Worm (Caenorhabditis elegans) whole organism, L4 larva: ENCODE data around the gene F31B9.2.

Source experiments
- aly-2 ChIP-seq: sonication (generic microtip); optimal IDR thresholded peaks from 2 replicates; lab custom pipeline; 2018; ENCODE audit warnings: missing biosample characterization, missing genetic modification characterization
- ama-1 ChIP-seq: fragments of 150-350 bp; optimal IDR thresholded peaks from 2 replicates; lab custom pipeline; 2014; ENCODE audit warnings: inconsistent platforms, mixed read lengths
- ceh-28 ChIP-seq: fragments of 150-350 bp; optimal IDR thresholded peaks from 2 replicates; lab custom pipeline; 2014; ENCODE audit warnings: missing biosample characterization, missing genetic modification reagents, missing genetic modification characterization
- ceh-82 ChIP-seq: sonication (generic microtip); optimal IDR thresholded peaks from 2 replicates; lab custom pipeline; 2017; ENCODE audit warnings: missing biosample characterization, missing genetic modification characterization
- ces-1 ChIP-seq: fragments of 150-350 bp; sonication (generic microtip); optimal IDR thresholded peaks from 4 replicates; lab custom pipeline; 2014; ENCODE audit warnings: missing biosample characterization, missing genetic modification reagents, missing genetic modification characterization
- fkh-10 ChIP-seq: fragments of 150-350 bp; optimal IDR thresholded peaks from 2 replicates; lab custom pipeline; 2014; ENCODE audit warnings: missing biosample characterization, missing genetic modification reagents, missing genetic modification characterization
- lin-13 ChIP-seq: fragments of 150-350 bp; optimal IDR thresholded peaks from 2 replicates; lab custom pipeline; 2014; ENCODE audit warnings: missing biosample characterization, missing genetic modification reagents, missing genetic modification characterization
- mdl-1 ChIP-seq, 2 experiments: fragments of 150-350 bp in 1 of 2; sonication (generic microtip) in 1 of 2; optimal IDR thresholded peaks; 2 replicates each; lab custom pipeline; 2014 to 2017; ENCODE audit warnings: missing biosample characterization in 2 of 2, missing genetic modification characterization in 2 of 2
- nhr-25 ChIP-seq: sonication (generic microtip); optimal IDR thresholded peaks from 2 replicates; lab custom pipeline; 2017; ENCODE audit warnings: missing genetic modification characterization, mild to moderate bottlenecking, missing compliant biosample characterization, antibody characterized with exemption, moderate library complexity, borderline replicate concordance; ENCODE audit not compliant: insufficient read depth
- nhr-28 ChIP-seq: fragments of 150-350 bp; optimal IDR thresholded peaks from 2 replicates; lab custom pipeline; 2014; ENCODE audit warnings: missing biosample characterization, missing genetic modification characterization
- nhr-48 ChIP-seq: sonication (generic microtip); optimal IDR thresholded peaks from 2 replicates; lab custom pipeline; 2016; ENCODE audit warnings: mild to moderate bottlenecking, missing genetic modification characterization, missing compliant biosample characterization
- pqm-1 ChIP-seq: sonication (generic microtip); optimal IDR thresholded peaks from 2 replicates; lab custom pipeline; 2017; ENCODE audit warnings: missing biosample characterization, missing genetic modification characterization
- zag-1 ChIP-seq: fragments of 150-350 bp; optimal IDR thresholded peaks from 2 replicates; lab custom pipeline; 2014; ENCODE audit warnings: missing biosample characterization, missing genetic modification characterization
- ztf-11 ChIP-seq: fragments of 150-350 bp; optimal IDR thresholded peaks from 2 replicates; lab custom pipeline; 2014; ENCODE audit warnings: missing biosample characterization, missing genetic modification characterization

ce11 chrX:15881027-15881426 is 36.1 kb upstream of the F31B9.2 start:
- no peak for TF ChIP-seq ceh-82
- TF ChIP-seq nhr-28 = no peak
- TF ChIP-seq fkh-10 = no peak
- no peak for TF ChIP-seq pqm-1 (tag; lab: Kevin White, UChicago)
- TF ChIP-seq nhr-48 (tag; lab: Kevin White, UChicago) = no peak
- no peak for TF ChIP-seq nhr-25 (tag; lab: Kevin White, UChicago)
- TF ChIP-seq ceh-28 (tag; lab: Kevin White, UChicago) = no peak
- TF ChIP-seq zag-1 (tag; lab: Kevin White, UChicago) = no peak
- no peak for TF ChIP-seq aly-2 (tag; lab: Kevin White, UChicago)
- no peak for TF ChIP-seq ztf-11 (tag; lab: Kevin White, UChicago)
- TF ChIP-seq ces-1 = no peak
- TF ChIP-seq mdl-1 (tag; optimal IDR thresholded peaks at IDR 0.05; lab: Kevin White, UChicago) = no peak
- TF ChIP-seq ama-1 (lab: Kevin White, UChicago) = no peak
- no peak for TF ChIP-seq lin-13
